Worm (Caenorhabditis elegans) whole organism, L4 larva: ENCODE results near the gene ttr-15.

Experiments used
- D1046.2 ChIP-seq: fragments of 200-800 bp; sonication (Bioruptor generic); IDR thresholded peaks from 2 replicates; pipeline ENCODE4 v1.3.6; 2022; ENCODE audit warnings: missing genetic modification characterization, missing compliant biosample characterization
- F44E2.7 ChIP-seq: fragments of 200-800 bp; sonication (Bioruptor generic); IDR thresholded peaks from 2 replicates; pipeline ENCODE4 v2.1.2; 2022; ENCODE audit warnings: missing genetic modification characterization, missing compliant biosample characterization
- F49E8.2 ChIP-seq: sonication (generic microtip); optimal IDR thresholded peaks from 2 replicates; lab custom pipeline; 2016; ENCODE audit warnings: missing compliant biosample characterization, mild to moderate bottlenecking, missing genetic modification characterization, borderline replicate concordance
- T20F7.1 ChIP-seq: fragments of 200-800 bp; sonication (Bioruptor generic); optimal IDR thresholded peaks from 2 replicates; lab custom pipeline; 2018; ENCODE audit warnings: mild to moderate bottlenecking, missing genetic modification characterization, missing compliant biosample characterization
- T26A8.4 ChIP-seq: fragments of 200-800 bp; sonication (Bioruptor generic); IDR thresholded peaks from 2 replicates; pipeline ENCODE4 v1.3.6; 2022; ENCODE audit warnings: missing genetic modification characterization, missing compliant biosample characterization
- Y105C5A.15 ChIP-seq: fragments of 200-800 bp; sonication (Bioruptor generic); IDR thresholded peaks from 2 replicates; pipeline ENCODE4 v1.3.6; 2022; ENCODE audit warnings: missing genetic modification characterization, missing compliant biosample characterization
- Y5F2A.4 ChIP-seq: fragments of 200-800 bp; sonication (Bioruptor generic); optimal IDR thresholded peaks from 2 replicates; lab custom pipeline; 2018; ENCODE audit warnings: mild to moderate bottlenecking, missing genetic modification characterization, missing compliant biosample characterization
- ZK546.5 ChIP-seq, 2 experiments: sonication (generic microtip); optimal IDR thresholded peaks; 2 replicates each; lab custom pipeline; 2017; ENCODE audit warnings: missing biosample characterization in 2 of 2, missing genetic modification characterization in 2 of 2
- aha-1 ChIP-seq: fragments of 150-350 bp; peaks from one replicate; lab custom pipeline; 2014; ENCODE audit warnings: missing biosample characterization, missing genetic modification characterization
- arid-1 ChIP-seq: fragments of 200-800 bp; sonication (Bioruptor generic); conservative IDR thresholded peaks from 2 replicates; pipeline ENCODE4 v1.3.6; 2022; ENCODE audit warnings: missing genetic modification reagents, missing genetic modification characterization, missing compliant biosample characterization
- attf-4 ChIP-seq: sonication (generic microtip); optimal IDR thresholded peaks from 3 replicates; lab custom pipeline; 2017; ENCODE audit warnings: missing biosample characterization, missing genetic modification characterization
- ceh-28 ChIP-seq: fragments of 150-350 bp; optimal IDR thresholded peaks from 2 replicates; lab custom pipeline; 2014; ENCODE audit warnings: missing biosample characterization, missing genetic modification reagents, missing genetic modification characterization
- cey-2 ChIP-seq: sonication (generic microtip); optimal IDR thresholded peaks from 3 replicates; lab custom pipeline; 2017; ENCODE audit warnings: missing genetic modification characterization, mild to moderate bottlenecking, missing compliant biosample characterization, antibody characterized with exemption, borderline replicate concordance; ENCODE audit not compliant: insufficient read depth
- ctbp-1 ChIP-seq: fragments of 200-800 bp; sonication (Bioruptor generic); IDR thresholded peaks from 2 replicates; pipeline ENCODE4 v1.3.6; 2022; ENCODE audit warnings: missing genetic modification reagents, missing genetic modification characterization, missing compliant biosample characterization
- daf-12 ChIP-seq: fragments of 150-350 bp; optimal IDR thresholded peaks from 2 replicates; lab custom pipeline; 2014; ENCODE audit warnings: missing biosample characterization, missing genetic modification reagents, missing genetic modification characterization
- daf-16 ChIP-seq, 3 experiments: sonication (generic microtip); optimal IDR thresholded peaks; 2 replicates each; lab custom pipeline; 2016 to 2017; ENCODE audit warnings: missing genetic modification characterization in 3 of 3, missing genetic modification reagents in 3 of 3, mild to moderate bottlenecking in 2 of 3, missing compliant biosample characterization in 2 of 3, missing biosample characterization in 1 of 3, moderate library complexity in 1 of 3
- daf-19 ChIP-seq: fragments of 200-800 bp; sonication (Bioruptor generic); conservative IDR thresholded peaks from 2 replicates; pipeline ENCODE4 v1.3.6; 2022; ENCODE audit warnings: missing genetic modification characterization, missing compliant biosample characterization
- daf-8 ChIP-seq: fragments of 200-800 bp; sonication (Bioruptor generic); IDR thresholded peaks from 2 replicates; pipeline ENCODE4 v1.3.6; 2022; ENCODE audit warnings: missing genetic modification characterization, missing compliant biosample characterization
- dmd-8 ChIP-seq: fragments of 200-800 bp; sonication (Bioruptor generic); IDR thresholded peaks from 2 replicates; pipeline ENCODE4 v1.3.6; 2022; ENCODE audit warnings: missing genetic modification characterization, missing compliant biosample characterization
- hlh-30 ChIP-seq: sonication (generic microtip); optimal IDR thresholded peaks from 2 replicates; lab custom pipeline; 2017; ENCODE audit warnings: antibody characterized with exemption, mild to moderate bottlenecking, missing genetic modification characterization, missing compliant biosample characterization; ENCODE audit not compliant: insufficient read depth
- hmg-1.1 ChIP-seq: fragments of 200-800 bp; sonication (Bioruptor generic); IDR thresholded peaks from 2 replicates; pipeline ENCODE4 v1.3.6; 2022; ENCODE audit warnings: missing genetic modification reagents, missing genetic modification characterization, missing compliant biosample characterization
- lin-1 ChIP-seq: fragments of 200-800 bp; sonication (Bioruptor generic); IDR thresholded peaks from 2 replicates; pipeline ENCODE4 v1.3.6; 2022; ENCODE audit warnings: missing genetic modification reagents, missing genetic modification characterization, missing compliant biosample characterization
- lin-13 ChIP-seq: fragments of 150-350 bp; optimal IDR thresholded peaks from 2 replicates; lab custom pipeline; 2014; ENCODE audit warnings: missing biosample characterization, missing genetic modification reagents, missing genetic modification characterization
- lin-39 ChIP-seq: fragments of 150-350 bp; optimal IDR thresholded peaks from 2 replicates; lab custom pipeline; 2014; ENCODE audit warnings: missing biosample characterization, missing genetic modification reagents, missing genetic modification characterization
- lir-3 ChIP-seq: sonication (generic microtip); optimal IDR thresholded peaks from 2 replicates; lab custom pipeline; 2016; ENCODE audit warnings: mild to moderate bottlenecking, missing genetic modification characterization, missing compliant biosample characterization
- lsy-2 ChIP-seq, 2 experiments: fragments of 150-350 bp in 1 of 2; sonication (generic microtip) in 1 of 2; optimal IDR thresholded peaks; 2 replicates each; lab custom pipeline; 2014 to 2017; ENCODE audit warnings: missing biosample characterization in 2 of 2, missing genetic modification characterization in 2 of 2
- madf-5 ChIP-seq, 2 experiments: fragments of 200-800 bp; sonication (Bioruptor generic); IDR thresholded peaks; 2 replicates each; pipeline ENCODE4 v1.3.6; 2022; ENCODE audit warnings: missing compliant biosample characterization in 2 of 2, missing genetic modification characterization in 2 of 2
- mep-1 ChIP-seq: fragments of 150-350 bp; sonication (generic microtip); optimal IDR thresholded peaks from 3 replicates; lab custom pipeline; 2014; ENCODE audit warnings: missing biosample characterization, missing genetic modification characterization
- mes-2 ChIP-seq: sonication (generic microtip); optimal IDR thresholded peaks from 2 replicates; lab custom pipeline; 2016; ENCODE audit warnings: missing genotype, mild to moderate bottlenecking, missing genetic modification characterization, missing compliant biosample characterization; ENCODE audit not compliant: poor library complexity, severe bottlenecking
- mxl-3 ChIP-seq: fragments of 200-800 bp; sonication (Bioruptor generic); optimal IDR thresholded peaks from 2 replicates; lab custom pipeline; 2018; ENCODE audit warnings: mild to moderate bottlenecking, missing genetic modification characterization, missing compliant biosample characterization
- nhr-11 ChIP-seq: fragments of 150-350 bp; optimal IDR thresholded peaks from 2 replicates; lab custom pipeline; 2014; ENCODE audit warnings: missing biosample characterization, missing genetic modification characterization
- nhr-28 ChIP-seq: fragments of 150-350 bp; optimal IDR thresholded peaks from 2 replicates; lab custom pipeline; 2014; ENCODE audit warnings: missing biosample characterization, missing genetic modification characterization
- nhr-6 ChIP-seq: fragments of 150-350 bp; optimal IDR thresholded peaks from 2 replicates; lab custom pipeline; 2014; ENCODE audit warnings: missing biosample characterization, missing genetic modification characterization
- nhr-76 ChIP-seq: fragments of 150-350 bp; optimal IDR thresholded peaks from 2 replicates; lab custom pipeline; 2014; ENCODE audit warnings: missing biosample characterization, missing genetic modification characterization
- nhr-77 ChIP-seq: fragments of 150-350 bp; optimal IDR thresholded peaks from 2 replicates; lab custom pipeline; 2014; ENCODE audit warnings: missing biosample characterization, missing genetic modification characterization
- pha-4 ChIP-seq, 2 experiments: fragments of 150-350 bp in 1 of 2; fragments of 200-800 bp in 1 of 2; sonication (Bioruptor generic) in 1 of 2; IDR thresholded peaks in 1 of 2; optimal IDR thresholded peaks in 1 of 2; 2 replicates each; pipeline versions ENCODE4 v1.3.6 to Lab custom; 2014 to 2022; ENCODE audit warnings: missing genetic modification characterization in 2 of 2, missing genetic modification reagents in 2 of 2, missing biosample characterization in 1 of 2, missing compliant biosample characterization in 1 of 2
- rbr-2 ChIP-seq: sonication (generic microtip); optimal IDR thresholded peaks from 2 replicates; lab custom pipeline; 2016; ENCODE audit warnings: missing genotype, missing genetic modification characterization, missing compliant biosample characterization
- snpc-1.2 ChIP-seq: fragments of 200-800 bp; sonication (Bioruptor generic); IDR thresholded peaks from 2 replicates; pipeline ENCODE4 v1.3.6; 2022; ENCODE audit warnings: missing genetic modification reagents, missing genetic modification characterization, missing compliant biosample characterization
- spr-3 ChIP-seq: fragments of 200-800 bp; sonication (Bioruptor generic); optimal IDR thresholded peaks from 2 replicates; lab custom pipeline; 2018; ENCODE audit warnings: mild to moderate bottlenecking, missing genetic modification characterization, missing compliant biosample characterization
- tag-97 ChIP-seq: fragments of 200-800 bp; sonication (Bioruptor generic); IDR thresholded peaks from 2 replicates; pipeline ENCODE4 v1.3.6; 2022; ENCODE audit warnings: missing genetic modification characterization, missing compliant biosample characterization
- tra-1 ChIP-seq: fragments of 200-800 bp; sonication (Bioruptor generic); IDR thresholded peaks from 2 replicates; pipeline ENCODE4 v1.3.6; 2022; ENCODE audit warnings: missing genetic modification reagents, missing genetic modification characterization, missing compliant biosample characterization
- unc-39 ChIP-seq: sonication (generic microtip); optimal IDR thresholded peaks from 2 replicates; lab custom pipeline; 2017; ENCODE audit warnings: missing biosample characterization, missing genetic modification characterization
- vab-7 ChIP-seq: fragments of 200-800 bp; sonication (Bioruptor generic); IDR thresholded peaks from 2 replicates; pipeline ENCODE4 v1.3.6; 2022; ENCODE audit warnings: missing genetic modification reagents, missing genetic modification characterization, missing compliant biosample characterization
- zag-1 ChIP-seq: fragments of 150-350 bp; optimal IDR thresholded peaks from 2 replicates; lab custom pipeline; 2014; ENCODE audit warnings: missing biosample characterization, missing genetic modification characterization
- zfp-2 ChIP-seq: sonication (generic microtip); optimal IDR thresholded peaks from 2 replicates; lab custom pipeline; 2016; ENCODE audit warnings: mild to moderate bottlenecking, missing genetic modification characterization, missing compliant biosample characterization
- zfp-3 ChIP-seq: fragments of 200-800 bp; sonication (Bioruptor generic); conservative IDR thresholded peaks from 2 replicates; pipeline ENCODE4 v1.3.6; 2022; ENCODE audit warnings: missing genetic modification reagents, missing genetic modification characterization, missing compliant biosample characterization
- zip-2 ChIP-seq: fragments of 150-350 bp; optimal IDR thresholded peaks from 2 replicates; lab custom pipeline; 2014; ENCODE audit warnings: missing biosample characterization, missing genetic modification characterization
- ztf-11 ChIP-seq: fragments of 150-350 bp; optimal IDR thresholded peaks from 2 replicates; lab custom pipeline; 2014; ENCODE audit warnings: missing biosample characterization, missing genetic modification characterization
- ztf-7 ChIP-seq: fragments of 150-350 bp; optimal IDR thresholded peaks from 2 replicates; lab custom pipeline; 2014; ENCODE audit warnings: missing biosample characterization, missing genetic modification characterization

Gene ttr-15

ce11 chrIII:10333961-10334542, 3.6 kb upstream of the ttr-15 start, which contains the start of the genes jmjd-4 and mev-1 (continued):
- TF ChIP-seq nhr-28, result peak; percentile 47
- no peak for TF ChIP-seq lin-39 (tag; lab: Kevin White, UChicago)
- TF ChIP-seq dmd-8 (GFP tag; lab: Robert Waterston, UW), result no peak
- peak; percentile 80; the same call in 1 of the 2 replicates for TF ChIP-seq arid-1
- peak; percentile 82 for TF ChIP-seq tra-1 (GFP tag; lab: Robert Waterston, UW)
- no peak for TF ChIP-seq lir-3 (tag; lab: Kevin White, UChicago)
- TF ChIP-seq unc-39 (tag; lab: Kevin White, UChicago), result no peak
- TF ChIP-seq rbr-2 (tag; lab: Kevin White, UChicago), result peak; percentile 85
- TF ChIP-seq mxl-3 (GFP tag; lab: Kevin White, UChicago), result peak; percentile 63
- TF ChIP-seq daf-12 (tag; lab: Kevin White, UChicago), result no peak
- TF ChIP-seq hmg-1.1, result peak; percentile 89
- peak; percentile 86 for TF ChIP-seq lin-13 (GFP tag; lab: Kevin White, UChicago)
- no peak for TF ChIP-seq daf-8
- peak; percentile 38 for TF ChIP-seq F49E8.2 (tag; lab: Kevin White, UChicago)
- TF ChIP-seq spr-3 (GFP tag; lab: Kevin White, UChicago), result peak; percentile 75
- TF ChIP-seq attf-4 (tag; lab: Kevin White, UChicago), result no peak
- peak; percentile 38 to 94 for TF ChIP-seq lsy-2 (tag; optimal IDR thresholded peaks at IDR 0.05; lab: Kevin White, UChicago)
- TF ChIP-seq D1046.2 (GFP tag; lab: Robert Waterston, UW), result 0 out of 2 replicates have a peak, but pooled peaks have one; percentile 52
- peak; percentile 76; the same call in 1 of the 2 replicates for TF ChIP-seq pha-4 (GFP tag; IDR thresholded peaks at IDR 0.05; lab: Robert Waterston, UW)
- no peak for TF ChIP-seq pha-4 (tag; optimal IDR thresholded peaks at IDR 0.05; lab: Kevin White, UChicago)
- TF ChIP-seq zip-2 (tag; lab: Kevin White, UChicago), result peak; percentile 10
- TF ChIP-seq madf-5 (GFP tag; IDR thresholded peaks at IDR 0.05; lab: Robert Waterston, UW), result no peak
- no peak for TF ChIP-seq T20F7.1 (GFP tag; lab: Kevin White, UChicago)
- TF ChIP-seq Y5F2A.4 (GFP tag; lab: Kevin White, UChicago), result peak; percentile 24
- TF ChIP-seq lin-1 (GFP tag; lab: Robert Waterston, UW), result peak; percentile 72; the same call in 1 of the 2 replicates
- TF ChIP-seq aha-1 (tag; lab: Kevin White, UChicago), result peak; percentile 99
- TF ChIP-seq ztf-11, result no peak
- peak; percentile 86 for TF ChIP-seq mes-2 (tag; lab: Kevin White, UChicago)
- no peak for TF ChIP-seq zag-1
- TF ChIP-seq mep-1, result peak; percentile 88
- TF ChIP-seq ctbp-1 (GFP tag; lab: Robert Waterston, UW), result peak; percentile 65
- peak; percentile 82 for TF ChIP-seq hlh-30 (tag; lab: Kevin White, UChicago)
- no peak for TF ChIP-seq F44E2.7
- TF ChIP-seq daf-19 (GFP tag; lab: Robert Waterston, UW), result 0 out of 2 replicates have a peak, but pooled peaks have one; percentile 67
- peak; percentile 64 for TF ChIP-seq nhr-6 (tag; lab: Kevin White, UChicago)
- TF ChIP-seq zfp-2, result no peak
- TF ChIP-seq ceh-28, result no peak
- TF ChIP-seq zfp-3, result peak; percentile 78
- peak; percentile 71 for TF ChIP-seq nhr-77 (tag; lab: Kevin White, UChicago)
- TF ChIP-seq tag-97 (GFP tag; lab: Robert Waterston, UW), result no peak
- no peak for TF ChIP-seq Y105C5A.15 (GFP tag; lab: Robert Waterston, UW)
- no peak for TF ChIP-seq nhr-76 (tag; lab: Kevin White, UChicago)
- TF ChIP-seq T26A8.4, result peak; percentile 93
- TF ChIP-seq ztf-7 (tag; lab: Kevin White, UChicago), result peak; percentile 5
- TF ChIP-seq ZK546.5 (tag; optimal IDR thresholded peaks at IDR 0.05; lab: Kevin White, UChicago), result no peak
- TF ChIP-seq nhr-11 (tag; lab: Kevin White, UChicago), result peak; percentile 61
- peak in 1 of 2 experiments; percentile 55 for TF ChIP-seq daf-16 (GFP tag; optimal IDR thresholded peaks at IDR 0.05; lab: Kevin White, UChicago)
- TF ChIP-seq daf-16 (tag; optimal IDR thresholded peaks at IDR 0.05; lab: Kevin White, UChicago), result peak; percentile 84
- TF ChIP-seq cey-2, result no peak
- TF ChIP-seq vab-7, result 0 out of 2 replicates have a peak, but pooled peaks have one; percentile 21
- TF ChIP-seq snpc-1.2 (GFP tag; lab: Robert Waterston, UW), result 0 out of 2 replicates have a peak, but pooled peaks have one; percentile 39
